Fruit fly (Drosophila melanogaster) whole organism, wandering third instar larva: ENCODE results near the gene CG8641.

Experiments
- CG32264 ChIP-seq: fragments of 200-800 bp; sonication (Bioruptor generic); optimal IDR thresholded peaks from 2 replicates; lab custom pipeline; 2016; ENCODE audit warnings: missing biosample characterization, missing genetic modification characterization
- CG9705 ChIP-seq: fragments of 200-800 bp; sonication (Bioruptor generic); optimal IDR thresholded peaks from 2 replicates; lab custom pipeline; 2018; ENCODE audit warnings: missing biosample characterization, mild to moderate bottlenecking, missing genetic modification characterization
- Hr78 ChIP-seq: fragments of >200 bp; optimal IDR thresholded peaks from 2 replicates; lab custom pipeline; 2017; ENCODE audit warnings: missing biosample characterization, missing genetic modification characterization
- Jra ChIP-seq: sonication (Bioruptor generic); optimal IDR thresholded peaks from 2 replicates; lab custom pipeline; 2016; ENCODE audit warnings: missing biosample characterization, missing genetic modification characterization
- dl ChIP-seq, 2 experiments: fragments of 175-275, 200-275 bp in 1 of 2; fragments of 200-275 bp in 1 of 2; sonication (Bioruptor generic); optimal IDR thresholded peaks; lab custom pipeline; 2018; ENCODE audit warnings: mild to moderate bottlenecking in 2 of 2, missing biosample characterization in 2 of 2, missing genetic modification characterization in 2 of 2, moderate library complexity in 2 of 2; ENCODE audit not compliant: partially characterized antibody in 2 of 2, insufficient read depth in 1 of 2
- fru ChIP-seq: fragments of 200-800 bp; sonication (Bioruptor generic); optimal IDR thresholded peaks from 3 replicates; lab custom pipeline; 2016; ENCODE audit warnings: missing biosample characterization, mild to moderate bottlenecking, missing genetic modification characterization
- h ChIP-seq: fragments of 200-800 bp; sonication (Bioruptor generic); optimal IDR thresholded peaks from 3 replicates; lab custom pipeline; 2016; ENCODE audit warnings: missing biosample characterization, mild to moderate bottlenecking, missing genetic modification characterization
- pan ChIP-seq: fragments of >200 bp; optimal IDR thresholded peaks from 2 replicates; lab custom pipeline; 2017
- psq ChIP-seq: fragments of 200-800 bp; sonication (Bioruptor generic); optimal IDR thresholded peaks from 3 replicates; lab custom pipeline; 2017; ENCODE audit warnings: missing biosample characterization, mild to moderate bottlenecking, missing genetic modification characterization, moderate library complexity
- sv ChIP-seq: fragments of 200-800 bp; sonication (Bioruptor generic); optimal IDR thresholded peaks from 3 replicates; lab custom pipeline; 2016; ENCODE audit warnings: missing biosample characterization, missing genetic modification characterization
- usp ChIP-seq: fragments of >200 bp; optimal IDR thresholded peaks from 2 replicates; lab custom pipeline; 2017; ENCODE audit warnings: missing biosample characterization, missing genetic modification characterization

- TF ChIP-seq fru (GFP tag; lab: Kevin White, UChicago) (no peak), Hr78 (GFP tag; lab: Kevin White, UChicago) (no peak), Jra (GFP tag; lab: Kevin White, UChicago) (no peak), psq (GFP tag; lab: Kevin White, UChicago) (no peak), CG32264 (GFP tag; lab: Kevin White, UChicago) (no peak), usp (GFP tag; lab: Kevin White, UChicago) (no peak), sv (GFP tag; lab: Kevin White, UChicago) (no peak), CG9705 (GFP tag; lab: Kevin White, UChicago) (no peak), pan (no peak), dl (GFP tag; optimal IDR thresholded peaks at IDR 0.05; lab: Kevin White, UChicago; ENCODE audit: insufficient read depth in 1 of 2, partially characterized antibody in 2 of 2) (no peak), h (GFP tag; lab: Kevin White, UChicago) (no peak)
Observed at dm6 chr3L:7037843-7038242, 39.4 kb downstream of the CG8641 start.
